Fruit fly (Drosophila melanogaster) whole organism, adult: Measurements from ENCODE around the gene Skel.

Source experiments
- CG11617 ChIP-seq: fragments of 200-800 bp; sonication (Bioruptor generic); optimal IDR thresholded peaks from 2 replicates; lab custom pipeline; 2017; ENCODE audit warnings: mild to moderate bottlenecking, missing biosample characterization, missing genetic modification reagents, missing genetic modification characterization
- CG14711 ChIP-seq: fragments of 200-800 bp; sonication (Bioruptor generic); optimal IDR thresholded peaks from 2 replicates; lab custom pipeline; 2018; ENCODE audit warnings: missing biosample characterization, mild to moderate bottlenecking, missing genetic modification characterization, moderate library complexity
- CG1620 ChIP-seq: fragments of 200-800 bp; sonication (Bioruptor generic); optimal IDR thresholded peaks from 2 replicates; lab custom pipeline; 2016; ENCODE audit warnings: missing biosample characterization, missing genetic modification characterization
- CG7101 ChIP-seq: fragments of 200-800 bp; sonication (Bioruptor generic); optimal IDR thresholded peaks from 2 replicates; lab custom pipeline; 2018; ENCODE audit warnings: missing biosample characterization, mild to moderate bottlenecking, missing genetic modification characterization, moderate library complexity
- Clk ChIP-seq: fragments of 200-800 bp; sonication (Bioruptor generic); optimal IDR thresholded peaks from 2 replicates; lab custom pipeline; 2017; ENCODE audit warnings: missing biosample characterization, missing genetic modification characterization
- Mnt ChIP-seq: fragments of 200-800 bp; sonication (Bioruptor generic); optimal IDR thresholded peaks from 2 replicates; lab custom pipeline; 2016; ENCODE audit warnings: missing biosample characterization, mild to moderate bottlenecking, missing genetic modification characterization
- bab1 ChIP-seq: fragments of 200-800 bp; sonication (Bioruptor generic); optimal IDR thresholded peaks from 3 replicates; lab custom pipeline; 2019; ENCODE audit warnings: missing biosample characterization, mild to moderate bottlenecking, missing genetic modification characterization, moderate library complexity
- kay ChIP-seq: fragments of 200-800 bp; sonication (Bioruptor generic); peaks from one replicate; lab custom pipeline; 2016; ENCODE audit warnings: missing biosample characterization, missing genetic modification characterization, borderline replicate concordance
- ovo ChIP-seq: fragments of 200-800 bp; sonication (Bioruptor generic); optimal IDR thresholded peaks from 2 replicates; lab custom pipeline; 2016; ENCODE audit warnings: missing biosample characterization, missing genetic modification characterization
- pad ChIP-seq: fragments of 200-800 bp; sonication (Bioruptor generic); optimal IDR thresholded peaks from 3 replicates; lab custom pipeline; 2017; ENCODE audit warnings: missing biosample characterization, missing genetic modification characterization, mild to moderate bottlenecking, moderate library complexity, missing genetic modification reagents
- tj ChIP-seq: fragments of 200-800 bp; sonication (Bioruptor generic); optimal IDR thresholded peaks from 3 replicates; lab custom pipeline; 2017; ENCODE audit warnings: missing biosample characterization, mild to moderate bottlenecking, missing genetic modification characterization, moderate library complexity

- TF ChIP-seq kay (GFP tag; lab: Kevin White, UChicago): no peak
- TF ChIP-seq pad (GFP tag; lab: Kevin White, UChicago): no peak
- no peak for TF ChIP-seq bab1 (GFP tag; lab: Kevin White, UChicago)
- TF ChIP-seq CG14711: no peak
- TF ChIP-seq CG1620 (GFP tag; lab: Kevin White, UChicago): no peak
- TF ChIP-seq CG7101 (tag; lab: Kevin White, UChicago): no peak
- no peak for TF ChIP-seq ovo (GFP tag; lab: Kevin White, UChicago)
- TF ChIP-seq tj (GFP tag; lab: Kevin White, UChicago): no peak
- TF ChIP-seq Clk (GFP tag; lab: Kevin White, UChicago): no peak
- no peak for TF ChIP-seq CG11617 (GFP tag; lab: Kevin White, UChicago)
- no peak for TF ChIP-seq Mnt (GFP tag; lab: Kevin White, UChicago)
Measured at dm6 chr3R:10661098-10661497, 25.6 kb upstream of the Skel start.
